Fruit fly (Drosophila melanogaster) whole organism, adult: ENCODE results near the gene CG15459.
"Not testable (repeated sequence)": the region's sequence is repeated elsewhere in the genome, so short reads cannot be mapped to it uniquely, and the experiment has no call there.

ENCODE experiments used
- CG11617 ChIP-seq: fragments of 200-800 bp; sonication (Bioruptor generic); optimal IDR thresholded peaks from 2 replicates; lab custom pipeline; 2017; ENCODE audit warnings: mild to moderate bottlenecking, missing biosample characterization, missing genetic modification reagents, missing genetic modification characterization
- CG12768 ChIP-seq: fragments of 200-800 bp; sonication (Bioruptor generic); optimal IDR thresholded peaks from 2 replicates; lab custom pipeline; 2017; ENCODE audit warnings: missing biosample characterization, missing genetic modification characterization, mild to moderate bottlenecking, moderate library complexity, missing genetic modification reagents
- CG14711 ChIP-seq: fragments of 200-800 bp; sonication (Bioruptor generic); optimal IDR thresholded peaks from 2 replicates; lab custom pipeline; 2018; ENCODE audit warnings: missing biosample characterization, mild to moderate bottlenecking, missing genetic modification characterization, moderate library complexity
- CG1620 ChIP-seq: fragments of 200-800 bp; sonication (Bioruptor generic); optimal IDR thresholded peaks from 2 replicates; lab custom pipeline; 2016; ENCODE audit warnings: missing biosample characterization, missing genetic modification characterization
- CG33017 ChIP-seq: fragments of 200-800 bp; sonication (Bioruptor generic); optimal IDR thresholded peaks from 2 replicates; lab custom pipeline; 2018; ENCODE audit warnings: missing biosample characterization, mild to moderate bottlenecking, missing genetic modification characterization, moderate library complexity
- CG5204 ChIP-seq: fragments of 200-800 bp; sonication (Bioruptor generic); optimal IDR thresholded peaks from 2 replicates; lab custom pipeline; 2016; ENCODE audit warnings: missing biosample characterization, missing genetic modification characterization
- CG7045 ChIP-seq: fragments of 200-800 bp; sonication (Bioruptor generic); optimal IDR thresholded peaks from 2 replicates; lab custom pipeline; 2017; ENCODE audit warnings: missing biosample characterization, mild to moderate bottlenecking, missing genetic modification characterization
- CG7101 ChIP-seq: fragments of 200-800 bp; sonication (Bioruptor generic); optimal IDR thresholded peaks from 2 replicates; lab custom pipeline; 2018; ENCODE audit warnings: missing biosample characterization, mild to moderate bottlenecking, missing genetic modification characterization, moderate library complexity
- Clk ChIP-seq: fragments of 200-800 bp; sonication (Bioruptor generic); optimal IDR thresholded peaks from 2 replicates; lab custom pipeline; 2017; ENCODE audit warnings: missing biosample characterization, missing genetic modification characterization
- Crg-1 ChIP-seq: fragments of 200-800 bp; sonication (Bioruptor generic); optimal IDR thresholded peaks from 2 replicates; lab custom pipeline; 2016; ENCODE audit warnings: missing biosample characterization, missing genetic modification characterization
- Hr96 ChIP-seq: fragments of 200-800 bp; sonication (Bioruptor generic); optimal IDR thresholded peaks from 2 replicates; lab custom pipeline; 2016; ENCODE audit warnings: missing biosample characterization, missing genetic modification characterization
- Mnt ChIP-seq: fragments of 200-800 bp; sonication (Bioruptor generic); optimal IDR thresholded peaks from 2 replicates; lab custom pipeline; 2016; ENCODE audit warnings: missing biosample characterization, mild to moderate bottlenecking, missing genetic modification characterization
- bab1 ChIP-seq: fragments of 200-800 bp; sonication (Bioruptor generic); optimal IDR thresholded peaks from 3 replicates; lab custom pipeline; 2019; ENCODE audit warnings: missing biosample characterization, mild to moderate bottlenecking, missing genetic modification characterization, moderate library complexity
- cic ChIP-seq: fragments of 200-800 bp; sonication (Bioruptor generic); optimal IDR thresholded peaks from 2 replicates; lab custom pipeline; 2017; ENCODE audit warnings: missing biosample characterization, mild to moderate bottlenecking, missing genetic modification characterization, moderate library complexity
- cnc ChIP-seq, 2 experiments: fragments of >200 bp; optimal IDR thresholded peaks; 2 replicates each; lab custom pipeline; 2017
- kay ChIP-seq: fragments of 200-800 bp; sonication (Bioruptor generic); peaks from one replicate; lab custom pipeline; 2016; ENCODE audit warnings: missing biosample characterization, missing genetic modification characterization, borderline replicate concordance
- ovo ChIP-seq: fragments of 200-800 bp; sonication (Bioruptor generic); optimal IDR thresholded peaks from 2 replicates; lab custom pipeline; 2016; ENCODE audit warnings: missing biosample characterization, missing genetic modification characterization
- pad ChIP-seq: fragments of 200-800 bp; sonication (Bioruptor generic); optimal IDR thresholded peaks from 3 replicates; lab custom pipeline; 2017; ENCODE audit warnings: missing biosample characterization, missing genetic modification characterization, mild to moderate bottlenecking, moderate library complexity, missing genetic modification reagents
- tj ChIP-seq: fragments of 200-800 bp; sonication (Bioruptor generic); optimal IDR thresholded peaks from 3 replicates; lab custom pipeline; 2017; ENCODE audit warnings: missing biosample characterization, mild to moderate bottlenecking, missing genetic modification characterization, moderate library complexity
- toe ChIP-seq: fragments of 200-800 bp; sonication (Bioruptor generic); optimal IDR thresholded peaks from 2 replicates; lab custom pipeline; 2016; ENCODE audit warnings: missing biosample characterization, missing genetic modification characterization

Gene CG15459

DNA sequence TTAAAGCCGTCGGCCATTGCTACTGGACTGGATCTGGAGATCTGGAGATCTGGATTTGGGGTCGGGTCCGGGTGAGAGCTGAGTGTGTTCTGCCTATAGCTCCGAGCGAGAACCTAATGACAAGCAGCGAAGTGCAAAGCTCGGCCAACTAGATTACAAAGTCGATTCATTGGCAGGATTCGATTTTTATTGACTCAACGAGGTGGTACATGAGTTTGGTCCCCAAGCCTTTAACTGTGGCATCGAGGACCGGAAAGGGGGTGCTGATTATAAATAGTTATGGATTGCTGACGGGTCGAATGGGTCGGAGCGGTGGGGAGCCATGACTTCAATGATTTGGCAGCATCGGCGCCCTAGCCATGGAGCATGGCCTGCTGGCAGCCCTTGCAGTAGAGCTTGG is at the start of gene CG15459:
TSS of gene CG15459 (minus strand) at position 101 of the 400 bp plus-strand sequence.
- TF ChIP-seq CG7045 (GFP tag; lab: Kevin White, UChicago) (no peak), CG7101 (no peak), cnc (optimal IDR thresholded peaks at IDR 0.05; lab: Kevin White, UChicago) (no peak), Crg-1 (no peak), CG1620 (GFP tag; lab: Kevin White, UChicago) (no peak), Hr96 (GFP tag; lab: Kevin White, UChicago) (no peak), Clk (GFP tag; lab: Kevin White, UChicago) (no peak), CG33017 (tag; lab: Kevin White, UChicago) (no peak), pad (GFP tag; lab: Kevin White, UChicago) (no peak), cic (GFP tag; lab: Kevin White, UChicago) (no peak), CG12768 (GFP tag; lab: Kevin White, UChicago) (no peak), ovo (GFP tag; lab: Kevin White, UChicago) (no peak), Mnt (GFP tag; lab: Kevin White, UChicago) (no peak)

DNA sequence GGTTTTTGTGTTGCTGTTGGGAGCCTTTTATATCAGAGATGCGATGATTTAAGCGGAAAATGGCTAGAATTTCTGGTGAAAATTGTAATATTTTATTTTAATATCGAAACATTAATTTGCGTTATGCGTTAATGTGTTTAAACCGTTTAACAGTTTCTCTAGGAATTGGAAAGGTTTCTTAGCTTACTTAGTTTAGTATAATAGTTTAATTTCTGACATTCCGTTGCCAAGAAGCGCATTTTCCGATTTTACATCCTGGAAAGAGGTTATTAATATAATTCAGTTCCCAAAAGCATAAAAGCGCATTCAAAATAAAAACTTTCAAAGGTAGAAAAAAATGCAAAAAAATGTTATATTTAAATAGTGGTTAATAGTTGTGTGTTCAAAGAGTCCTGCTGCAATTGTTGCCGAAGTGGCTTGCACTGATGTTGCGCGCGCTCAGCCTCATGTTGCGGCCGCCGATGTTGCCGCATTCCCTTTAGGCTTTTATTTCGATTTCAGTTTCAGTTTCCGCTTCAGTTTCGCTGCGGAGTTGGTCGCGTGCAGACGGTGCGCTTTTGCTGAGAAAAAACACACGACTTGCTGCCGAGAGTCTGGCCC is 35.5 kb upstream of the CG15459 start, which contains the start of gene tbc:
TSS of gene tbc (plus strand) at position 504 of the 600 bp plus-strand sequence.
- TF ChIP-seq toe (GFP tag; lab: Kevin White, UChicago) (no peak), ovo (GFP tag; lab: Kevin White, UChicago) (no peak), CG1620 (GFP tag; lab: Kevin White, UChicago) (no peak), Hr96 (GFP tag; lab: Kevin White, UChicago) (no peak), CG5204 (GFP tag; lab: Kevin White, UChicago) (no peak), CG7045 (GFP tag; lab: Kevin White, UChicago) (no peak), Clk (GFP tag; lab: Kevin White, UChicago) (no peak), CG12768 (GFP tag; lab: Kevin White, UChicago) (no peak), bab1 (GFP tag; lab: Kevin White, UChicago) (no peak), cic (GFP tag; lab: Kevin White, UChicago) (no peak), Crg-1 (no peak), Mnt (GFP tag; lab: Kevin White, UChicago) (no peak), pad (GFP tag; lab: Kevin White, UChicago) (no peak)

DNA sequence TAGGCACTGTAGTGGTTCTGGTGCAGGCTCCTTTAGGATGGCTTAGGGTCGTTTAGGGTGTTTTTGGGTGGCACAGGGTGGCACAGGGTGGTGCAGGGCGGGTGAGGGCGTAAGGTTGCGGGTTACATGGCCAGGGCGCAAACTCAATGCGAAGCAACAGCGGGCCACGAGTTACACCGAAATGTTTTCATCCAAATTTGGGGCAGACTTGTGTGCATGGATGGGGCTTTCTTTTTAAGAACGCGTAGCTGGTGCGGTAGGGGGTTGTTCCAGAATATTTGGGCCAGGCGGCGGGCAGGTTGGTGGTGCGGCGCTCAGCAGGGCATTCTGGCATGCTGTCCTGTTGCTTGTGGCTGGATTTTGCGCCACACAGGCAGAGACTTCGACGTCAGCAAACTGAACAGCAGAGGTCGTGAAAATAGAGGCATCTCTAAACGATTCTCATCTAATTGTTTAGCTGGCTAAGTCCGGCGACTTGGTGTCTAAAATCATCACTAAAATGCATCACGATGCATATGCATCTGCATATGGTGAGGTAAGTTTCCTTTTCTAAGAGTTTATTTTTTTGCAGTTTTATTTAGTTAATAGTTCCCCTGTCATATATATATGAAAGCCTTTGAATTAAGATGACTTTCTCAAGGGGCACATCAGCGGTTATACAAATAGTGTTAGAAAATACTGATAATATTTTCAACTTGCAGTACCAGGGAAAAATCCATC is 34.6 kb upstream of the CG15459 start:
- no peak for TF ChIP-seq cnc (optimal IDR thresholded peaks at IDR 0.05; lab: Kevin White, UChicago)
- no peak for TF ChIP-seq Mnt (GFP tag; lab: Kevin White, UChicago)
- no peak for TF ChIP-seq CG12768 (GFP tag; lab: Kevin White, UChicago)
- TF ChIP-seq CG1620 (GFP tag; lab: Kevin White, UChicago): no peak
- no peak for TF ChIP-seq pad (GFP tag; lab: Kevin White, UChicago)
- TF ChIP-seq ovo (GFP tag; lab: Kevin White, UChicago): no peak
- TF ChIP-seq CG14711: no peak
- TF ChIP-seq CG7101: no peak
- TF ChIP-seq toe (GFP tag; lab: Kevin White, UChicago): no peak
- no peak for TF ChIP-seq bab1 (GFP tag; lab: Kevin White, UChicago)
- no peak for TF ChIP-seq Hr96 (GFP tag; lab: Kevin White, UChicago)
- TF ChIP-seq Crg-1: no peak
- TF ChIP-seq tj (GFP tag; lab: Kevin White, UChicago): no peak
- TF ChIP-seq kay (GFP tag; lab: Kevin White, UChicago): no peak
- no peak for TF ChIP-seq Clk (GFP tag; lab: Kevin White, UChicago)
- no peak for TF ChIP-seq CG5204 (GFP tag; lab: Kevin White, UChicago)
- TF ChIP-seq CG7045 (GFP tag; lab: Kevin White, UChicago): no peak
- TF ChIP-seq cic (GFP tag; lab: Kevin White, UChicago): no peak

DNA sequence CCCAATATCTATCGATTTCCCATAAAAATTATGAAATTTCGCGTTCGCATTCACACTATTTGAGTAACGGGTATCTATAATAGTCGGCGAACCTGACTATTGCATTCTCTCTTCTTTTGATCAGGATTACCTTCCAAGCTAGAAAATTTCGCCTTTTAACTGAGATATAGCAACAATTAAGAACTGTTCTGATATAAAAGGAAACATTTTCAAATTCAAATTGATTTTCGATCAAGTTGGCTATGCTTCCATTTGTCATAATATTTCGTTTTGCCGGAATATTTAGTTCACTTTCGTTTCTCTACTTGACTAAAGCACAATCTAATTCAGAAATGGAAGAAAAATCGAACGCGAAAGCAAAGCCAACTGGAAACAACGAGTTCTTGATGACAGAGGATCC is 32.7 kb upstream of the CG15459 start, which contains the start of gene CG42578:
TSS of gene CG42578 (plus strand) at position 301 of the 400 bp plus-strand sequence.
- not testable (repeated sequence) for TF ChIP-seq tj, bab1, kay (GFP tag; lab: Kevin White, UChicago)

DNA sequence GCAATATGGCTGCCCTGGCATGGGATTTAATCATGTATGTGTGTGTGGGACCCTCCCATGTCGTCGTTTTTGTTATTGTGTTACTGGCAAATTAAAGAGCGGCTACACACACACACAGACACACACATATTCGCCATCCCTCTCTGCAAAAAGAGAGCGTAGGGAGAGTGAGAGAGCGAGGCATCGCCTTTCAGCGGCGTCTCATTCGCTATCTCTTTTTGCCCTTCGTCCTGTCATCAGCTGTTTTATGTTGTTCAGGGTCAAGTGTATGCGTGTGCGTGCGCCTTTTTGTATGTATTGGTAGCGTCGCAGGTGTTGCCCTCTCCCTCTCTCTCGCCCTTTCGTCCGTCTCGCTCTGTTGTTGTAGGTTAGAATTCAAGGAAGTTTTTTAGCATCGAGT is 23.5 kb upstream of the CG15459 start:
- no peak for TF ChIP-seq Crg-1
- no peak for TF ChIP-seq CG7045 (GFP tag; lab: Kevin White, UChicago)
- no peak for TF ChIP-seq Mnt (GFP tag; lab: Kevin White, UChicago)
- no peak for TF ChIP-seq CG12768 (GFP tag; lab: Kevin White, UChicago)
- TF ChIP-seq CG1620 (GFP tag; lab: Kevin White, UChicago): no peak
- TF ChIP-seq ovo (GFP tag; lab: Kevin White, UChicago): no peak
- TF ChIP-seq CG11617 (GFP tag; lab: Kevin White, UChicago): no peak
- TF ChIP-seq CG14711: no peak
- TF ChIP-seq tj (GFP tag; lab: Kevin White, UChicago): no peak

DNA sequence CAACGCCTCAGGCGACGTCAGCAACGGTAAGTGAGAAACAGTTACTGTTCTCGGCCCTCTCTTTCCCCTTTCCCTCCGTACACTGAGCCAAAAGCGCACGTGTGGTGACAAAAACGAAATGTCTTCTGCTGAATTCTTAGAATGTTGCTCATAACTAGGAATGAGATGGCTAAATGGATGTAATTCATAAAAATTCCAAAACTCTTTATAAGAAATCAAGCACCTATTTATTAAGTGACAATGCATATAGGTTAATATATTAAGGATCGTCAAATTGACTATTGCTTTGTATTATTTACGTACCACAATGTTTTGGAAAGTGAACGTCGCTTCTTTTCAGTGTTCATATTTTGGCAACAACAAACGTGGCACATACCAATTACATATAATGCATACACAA is 21.2 kb upstream of the CG15459 start:
- TF ChIP-seq Crg-1 (no peak), Hr96 (GFP tag; lab: Kevin White, UChicago) (peak; percentile 8), cnc (optimal IDR thresholded peaks at IDR 0.05; lab: Kevin White, UChicago) (no peak), CG11617 (GFP tag; lab: Kevin White, UChicago) (no peak), CG5204 (GFP tag; lab: Kevin White, UChicago) (peak; percentile 43), bab1 (GFP tag; lab: Kevin White, UChicago) (no peak), pad (GFP tag; lab: Kevin White, UChicago) (no peak), CG7045 (GFP tag; lab: Kevin White, UChicago) (no peak), CG7101 (peak; percentile 6), Clk (GFP tag; lab: Kevin White, UChicago) (no peak), ovo (GFP tag; lab: Kevin White, UChicago) (no peak), kay (GFP tag; lab: Kevin White, UChicago) (no peak), tj (GFP tag; lab: Kevin White, UChicago) (no peak), cic (GFP tag; lab: Kevin White, UChicago) (no peak), CG1620 (GFP tag; lab: Kevin White, UChicago) (no peak), Mnt (GFP tag; lab: Kevin White, UChicago) (no peak), toe (GFP tag; lab: Kevin White, UChicago) (no peak)
